Worm (Caenorhabditis elegans) whole organism, midembryonic: ENCODE measurements around the gene ZK1098.3.

ENCODE experiments used
- T22C8.4 ChIP-seq: fragments of 200-800 bp; sonication (Bioruptor generic); IDR thresholded peaks from 2 replicates; pipeline ENCODE4 v1.3.6; 2022; ENCODE audit warnings: missing genetic modification characterization, missing compliant biosample characterization
- cog-1 ChIP-seq: sonication (generic microtip); optimal IDR thresholded peaks from 2 replicates; lab custom pipeline; 2016; ENCODE audit warnings: missing genetic modification characterization, missing compliant biosample characterization
- flt-1 ChIP-seq: fragments of 200-800 bp; sonication (Bioruptor generic); IDR thresholded peaks from 2 replicates; pipeline ENCODE4 v1.3.6; 2022; ENCODE audit warnings: missing genetic modification characterization, missing compliant biosample characterization
- klf-2 ChIP-seq: fragments of 200-800 bp; sonication (Bioruptor generic); conservative IDR thresholded peaks from 2 replicates; pipeline ENCODE4 v1.3.6; 2022; ENCODE audit warnings: missing genetic modification reagents, missing genetic modification characterization, missing compliant biosample characterization
- med-1 ChIP-seq: sonication (generic microtip); optimal IDR thresholded peaks from 2 replicates; lab custom pipeline; 2017; ENCODE audit warnings: missing genetic modification characterization, mild to moderate bottlenecking, missing compliant biosample characterization, antibody characterized with exemption, missing genetic modification reagents; ENCODE audit not compliant: insufficient read depth
- ref-1 ChIP-seq: fragments of 200-800 bp; sonication (Bioruptor generic); conservative IDR thresholded peaks from 2 replicates; pipeline ENCODE4 v1.3.6; 2022; ENCODE audit warnings: missing genetic modification reagents, missing genetic modification characterization, missing compliant biosample characterization
- tab-1 ChIP-seq: fragments of 200-800 bp; sonication (Bioruptor generic); IDR thresholded peaks from 2 replicates; pipeline ENCODE4 v1.3.6; 2022; ENCODE audit warnings: missing genetic modification characterization, missing compliant biosample characterization
- ztf-23 ChIP-seq: fragments of 200-800 bp; sonication (Bioruptor generic); IDR thresholded peaks from 2 replicates; pipeline ENCODE4 v1.3.6; 2022; ENCODE audit warnings: missing genetic modification reagents, missing genetic modification characterization, missing compliant biosample characterization
- ztf-29 ChIP-seq: fragments of 200-800 bp; sonication (Bioruptor generic); IDR thresholded peaks from 2 replicates; pipeline ENCODE4 v1.3.6; 2022; ENCODE audit warnings: missing genetic modification reagents, missing genetic modification characterization, missing compliant biosample characterization

ZK1098.3 gene

ce11 chrIII:9489798-9490197, 48.7 kb downstream of the ZK1098.3 start:
- no peak for TF ChIP-seq cog-1 (tag; lab: Kevin White, UChicago)
- no peak for TF ChIP-seq ref-1 (GFP tag; lab: Robert Waterston, UW)
- no peak for TF ChIP-seq flt-1
- no peak for TF ChIP-seq T22C8.4 (GFP tag; lab: Robert Waterston, UW)
- no peak for TF ChIP-seq tab-1 (GFP tag; lab: Robert Waterston, UW)
- TF ChIP-seq ztf-23 (GFP tag; lab: Robert Waterston, UW): no peak
- no peak for TF ChIP-seq ztf-29 (GFP tag; lab: Robert Waterston, UW)
- no peak for TF ChIP-seq klf-2 (GFP tag; lab: Robert Waterston, UW)
- no peak for TF ChIP-seq med-1 (GFP tag; lab: Kevin White, UChicago)

ce11 chrIII:9488431-9488830, 50.1 kb downstream of the ZK1098.3 start, which contains the start of gene nlp-36:
Gene nlp-36 (plus strand): TSS chrIII:9488731.
- TF ChIP-seq klf-2 (GFP tag; lab: Robert Waterston, UW) (no peak), ref-1 (GFP tag; lab: Robert Waterston, UW) (no peak), T22C8.4 (GFP tag; lab: Robert Waterston, UW) (no peak), tab-1 (GFP tag; lab: Robert Waterston, UW) (no peak), ztf-29 (GFP tag; lab: Robert Waterston, UW) (no peak), ztf-23 (GFP tag; lab: Robert Waterston, UW) (no peak), cog-1 (tag; lab: Kevin White, UChicago) (no peak), flt-1 (no peak), med-1 (GFP tag; lab: Kevin White, UChicago) (no peak)

DNA sequence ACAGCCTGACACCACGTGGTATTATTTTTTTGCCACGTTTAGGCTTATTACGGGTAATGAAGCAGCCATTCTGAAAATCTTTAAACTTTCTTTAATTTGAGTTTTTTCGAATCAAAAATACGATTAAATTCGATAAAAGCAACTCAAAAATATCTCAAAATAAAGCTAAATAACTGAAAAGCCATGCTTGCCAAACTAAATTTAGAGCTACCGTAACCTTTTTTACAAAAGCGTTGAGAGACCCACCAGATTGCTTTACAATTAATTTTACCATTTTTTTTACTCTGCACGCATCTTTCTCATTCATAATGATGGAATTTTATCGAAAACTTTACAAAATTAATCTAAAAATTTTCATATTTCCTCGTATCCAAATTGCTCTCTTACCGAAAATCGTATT, 50.5 kb downstream of the ZK1098.3 start:
- TF ChIP-seq klf-2 (GFP tag; lab: Robert Waterston, UW) (no peak), tab-1 (GFP tag; lab: Robert Waterston, UW) (no peak), T22C8.4 (GFP tag; lab: Robert Waterston, UW) (no peak), cog-1 (tag; lab: Kevin White, UChicago) (no peak), flt-1 (no peak), med-1 (GFP tag; lab: Kevin White, UChicago) (no peak), ref-1 (GFP tag; lab: Robert Waterston, UW) (no peak), ztf-29 (GFP tag; lab: Robert Waterston, UW) (no peak), ztf-23 (GFP tag; lab: Robert Waterston, UW) (no peak)

DNA sequence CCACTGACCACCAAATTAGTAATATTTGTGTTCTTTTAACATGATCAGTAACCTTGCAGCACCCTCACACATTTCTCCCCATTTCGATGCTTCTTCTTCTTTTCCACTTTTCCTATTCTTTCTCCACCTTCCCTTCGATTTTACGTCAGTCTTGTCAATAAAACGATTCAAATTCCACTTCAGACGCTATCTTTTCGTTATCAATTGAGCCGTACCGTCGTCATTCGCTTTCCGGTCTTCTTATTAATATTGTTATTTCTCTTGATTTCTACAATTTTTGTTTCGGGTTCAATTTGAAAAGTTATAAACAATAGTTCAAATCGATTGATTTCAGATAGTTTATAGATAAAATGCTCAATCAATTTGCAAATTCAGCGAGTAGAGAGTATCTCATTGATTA, 51.1 kb downstream of the ZK1098.3 start:
- no peak for TF ChIP-seq klf-2 (GFP tag; lab: Robert Waterston, UW)
- TF ChIP-seq cog-1 (tag; lab: Kevin White, UChicago): no peak
- no peak for TF ChIP-seq med-1 (GFP tag; lab: Kevin White, UChicago)
- no peak for TF ChIP-seq tab-1 (GFP tag; lab: Robert Waterston, UW)
- no peak for TF ChIP-seq ztf-29 (GFP tag; lab: Robert Waterston, UW)
- TF ChIP-seq ztf-23 (GFP tag; lab: Robert Waterston, UW): no peak
- TF ChIP-seq T22C8.4 (GFP tag; lab: Robert Waterston, UW): no peak
- TF ChIP-seq flt-1: no peak
- no peak for TF ChIP-seq ref-1 (GFP tag; lab: Robert Waterston, UW)

- TF ChIP-seq flt-1: no peak
- no peak for TF ChIP-seq T22C8.4 (GFP tag; lab: Robert Waterston, UW)
- TF ChIP-seq ztf-29 (GFP tag; lab: Robert Waterston, UW): no peak
Measured at ce11 chrIII:9485373-9485772, 53.1 kb downstream of the ZK1098.3 start, which contains the start of gene bre-3. Gene bre-3 (minus strand): TSS chrIII:9485473.

DNA sequence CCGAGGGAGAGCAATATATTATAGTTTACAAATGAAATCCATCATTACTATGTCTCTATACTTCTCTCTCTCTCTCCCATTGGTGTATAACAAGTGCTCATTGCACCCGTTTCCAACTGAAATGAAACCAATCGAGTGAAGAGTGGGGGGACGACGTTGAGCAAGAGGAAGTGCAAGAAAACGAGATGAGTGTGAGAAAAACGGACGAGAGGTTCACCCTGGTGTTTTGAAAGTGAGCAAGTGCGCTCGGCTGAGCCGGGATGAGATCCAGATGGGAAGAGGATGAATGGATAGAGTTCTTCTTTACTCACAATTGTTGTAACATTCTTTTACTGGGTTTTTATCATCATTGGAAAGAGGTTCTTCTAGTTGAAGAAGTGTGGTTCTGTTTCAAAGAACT, 54.8 kb downstream of the ZK1098.3 start:
- no peak for TF ChIP-seq tab-1 (GFP tag; lab: Robert Waterston, UW)
- TF ChIP-seq flt-1: no peak
- TF ChIP-seq ref-1 (GFP tag; lab: Robert Waterston, UW): no peak
- no peak for TF ChIP-seq cog-1 (tag; lab: Kevin White, UChicago)
- no peak for TF ChIP-seq ztf-23 (GFP tag; lab: Robert Waterston, UW)
- TF ChIP-seq med-1 (GFP tag; lab: Kevin White, UChicago): no peak
- TF ChIP-seq ztf-29 (GFP tag; lab: Robert Waterston, UW): no peak
- no peak for TF ChIP-seq klf-2 (GFP tag; lab: Robert Waterston, UW)
- TF ChIP-seq T22C8.4 (GFP tag; lab: Robert Waterston, UW): no peak

- TF ChIP-seq tab-1 (GFP tag; lab: Robert Waterston, UW) (no peak), ztf-29 (GFP tag; lab: Robert Waterston, UW) (no peak), med-1 (GFP tag; lab: Kevin White, UChicago) (no peak), flt-1 (no peak), klf-2 (GFP tag; lab: Robert Waterston, UW) (no peak), T22C8.4 (GFP tag; lab: Robert Waterston, UW) (no peak), ztf-23 (GFP tag; lab: Robert Waterston, UW) (no peak), ref-1 (GFP tag; lab: Robert Waterston, UW) (no peak), cog-1 (tag; lab: Kevin White, UChicago) (no peak)
Measured at ce11 chrIII:9482423-9482993, 56.0 kb downstream of the ZK1098.3 start.
